Fruit fly (Drosophila melanogaster): ENCODE data around the gene zfh1.

DNA sequence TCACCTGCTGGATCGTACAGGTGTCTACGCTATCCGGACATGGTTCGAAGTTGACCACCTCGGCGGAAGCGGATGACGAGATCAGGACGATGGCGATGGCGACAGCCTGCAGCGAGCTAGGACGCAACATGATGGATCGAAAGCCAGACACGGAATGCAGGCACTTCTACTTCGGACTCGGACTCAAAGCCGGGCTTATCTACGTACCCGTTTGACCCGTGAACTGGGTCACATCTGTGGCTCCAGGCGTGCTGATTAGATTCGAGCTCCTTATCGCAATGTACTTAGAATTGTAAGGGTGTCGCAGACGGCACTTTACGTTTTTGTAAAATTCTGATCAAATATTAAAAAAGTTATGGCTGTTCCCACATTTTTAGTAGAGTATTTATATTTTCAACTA lies 20.6 kb upstream of the zfh1 start, which contains the start of gene Npc2g:
- TF ChIP-seq dl (GFP tag; optimal IDR thresholded peaks at IDR 0.05; ENCODE audit: insufficient read depth in 1 of 2, partially characterized antibody in 2 of 2), result no peak
- TF ChIP-seq h (GFP tag; optimal IDR thresholded peaks at IDR 0.05), result no peak
- no peak for TF ChIP-seq Mio (GFP tag; optimal IDR thresholded peaks at IDR 0.05)
- no peak for TF ChIP-seq sage (GFP tag; optimal IDR thresholded peaks at IDR 0.05)
- no peak for TF ChIP-seq Dif (GFP tag; optimal IDR thresholded peaks at IDR 0.05; ENCODE audit: partially characterized antibody)
- TF ChIP-seq Dfd (GFP tag; optimal IDR thresholded peaks at IDR 0.05), result no peak
- no peak for TF ChIP-seq Abd-B (GFP tag; optimal IDR thresholded peaks at IDR 0.05)
- TF ChIP-seq usp (GFP tag; optimal IDR thresholded peaks at IDR 0.05), result no peak
- no peak for TF ChIP-seq dsf (GFP tag; optimal IDR thresholded peaks at IDR 0.05; ENCODE audit: borderline replicate concordance)
- TF ChIP-seq foxo (GFP tag; optimal IDR thresholded peaks at IDR 0.05), result no peak

Data from whole organism, wandering third instar larva.